Worm (Caenorhabditis elegans): ENCODE data around the gene H39E23.2.

The H39E23.2 gene

DNA sequence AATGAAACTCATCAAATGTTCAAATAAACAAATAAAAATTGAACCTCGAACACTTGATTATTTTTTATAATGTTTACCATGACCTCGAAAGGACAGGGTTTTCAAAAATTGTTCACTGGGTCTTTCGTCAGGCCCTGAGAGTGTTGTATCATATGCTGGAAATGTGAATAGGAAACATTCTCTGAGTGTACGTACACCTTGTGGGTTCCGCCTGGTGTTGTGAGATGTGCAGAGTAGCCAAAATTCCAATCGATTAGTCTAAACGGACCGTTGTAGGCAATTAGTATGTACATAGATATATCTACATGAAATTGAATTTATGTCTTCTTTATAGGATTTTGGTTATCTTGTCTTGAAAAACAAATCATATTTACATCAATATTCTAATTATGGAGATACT lies 15.6 kb upstream of the H39E23.2 start:
- TF ChIP-seq dao-5 (tag; optimal IDR thresholded peaks at IDR 0.05) (no peak), W03F9.2 (tag; optimal IDR thresholded peaks at IDR 0.05) (no peak), him-1 (tag; optimal IDR thresholded peaks at IDR 0.05) (no peak)

DNA sequence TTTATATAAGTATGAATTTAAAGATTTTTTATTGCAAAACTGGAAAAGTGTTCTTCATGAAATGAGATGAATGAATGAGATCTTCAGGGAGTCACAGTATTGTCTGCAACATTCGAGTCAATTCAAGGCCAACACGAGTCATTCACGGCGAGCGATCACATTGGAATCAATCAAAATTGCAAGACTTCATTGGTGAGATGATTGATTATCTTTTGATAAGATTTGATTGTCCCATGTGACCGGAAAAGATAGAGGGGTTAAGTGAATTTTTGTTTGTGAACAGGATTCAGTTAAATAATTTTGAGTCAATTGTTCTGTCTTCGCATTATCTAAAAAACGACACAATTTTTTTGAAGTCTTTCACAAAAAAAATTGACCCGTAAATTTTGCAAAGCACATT lies 15.2 kb upstream of the H39E23.2 start:
- TF ChIP-seq dao-5 (tag; optimal IDR thresholded peaks at IDR 0.05) (no peak), W03F9.2 (tag; optimal IDR thresholded peaks at IDR 0.05) (no peak), him-1 (tag; optimal IDR thresholded peaks at IDR 0.05) (no peak)

DNA sequence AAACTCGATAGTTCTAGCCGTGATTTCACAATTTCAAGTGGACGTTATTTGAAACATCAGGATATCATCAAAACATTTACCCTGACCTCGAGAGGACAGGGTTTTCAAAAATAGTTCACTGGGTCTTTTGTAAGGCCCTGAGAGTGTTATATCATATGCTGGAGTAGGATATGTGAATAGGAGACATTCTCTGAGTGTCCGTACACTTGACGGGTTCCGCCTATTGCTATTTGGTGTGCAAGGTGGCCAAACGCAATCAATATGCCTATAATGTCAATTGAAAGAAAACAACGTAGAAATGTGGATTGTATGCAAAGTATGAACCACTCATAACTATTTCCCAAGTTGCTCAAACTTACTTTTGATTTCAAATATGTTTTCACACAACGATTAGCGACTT lies 12.8 kb upstream of the H39E23.2 start:
- TF ChIP-seq him-1 (tag; optimal IDR thresholded peaks at IDR 0.05) (no peak), W03F9.2 (tag; optimal IDR thresholded peaks at IDR 0.05) (no peak), dao-5 (tag; optimal IDR thresholded peaks at IDR 0.05) (no peak)

DNA sequence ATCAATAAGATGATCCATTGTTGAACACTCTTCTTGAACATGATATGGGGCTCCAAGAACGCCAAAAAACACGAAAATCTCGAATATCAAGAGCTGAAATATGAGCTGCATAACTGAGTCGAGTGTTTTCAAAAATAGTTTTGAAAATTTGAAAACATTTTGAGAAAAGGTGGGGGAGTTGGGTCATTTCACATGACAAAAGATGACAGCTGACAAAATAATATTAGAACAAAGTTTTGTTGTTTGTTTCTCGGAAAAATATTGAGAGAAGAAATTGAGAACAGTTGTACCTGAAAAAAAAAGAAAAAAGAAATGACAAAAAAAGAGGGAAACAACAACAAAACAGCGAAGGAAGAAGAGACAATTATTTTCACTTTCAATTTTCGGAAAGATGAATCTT lies 11.6 kb upstream of the H39E23.2 start, which contains the start of the genes D1086.2 and D1086.1:
Gene D1086.2, minus strand, starts transcription at position 150 of the 400 bp plus-strand sequence.
Gene D1086.1, plus strand, starts transcription at position 340 of the 400 bp plus-strand sequence.
- TF ChIP-seq dao-5 (tag; optimal IDR thresholded peaks at IDR 0.05) (no peak), him-1 (tag; optimal IDR thresholded peaks at IDR 0.05) (no peak), W03F9.2 (tag; optimal IDR thresholded peaks at IDR 0.05) (no peak)

DNA sequence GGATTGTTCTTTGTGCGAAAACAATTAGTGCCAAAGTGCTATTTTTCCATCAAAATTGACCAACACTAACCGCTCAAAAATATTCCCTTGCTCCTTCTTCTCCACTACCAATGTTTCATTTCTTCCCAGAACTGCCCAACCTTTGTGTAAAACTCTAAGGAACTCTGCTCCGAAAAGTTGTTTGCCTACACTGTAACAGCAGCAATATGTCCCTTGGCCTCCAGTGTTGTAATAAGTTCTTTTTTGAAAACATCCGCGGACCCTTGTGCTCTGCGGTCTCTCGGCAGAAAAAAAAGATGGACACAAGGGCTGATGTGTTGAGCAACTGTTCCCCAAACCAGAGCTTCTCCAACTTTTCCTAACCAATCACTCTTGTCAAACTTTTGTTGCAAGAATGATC lies 9.3 kb upstream of the H39E23.2 start, which contains the start of gene D1086.12:
Gene D1086.12, plus strand, starts transcription at position 301 of the 400 bp plus-strand sequence.
- TF ChIP-seq him-1 (tag; optimal IDR thresholded peaks at IDR 0.05): no peak
- no peak for TF ChIP-seq W03F9.2 (tag; optimal IDR thresholded peaks at IDR 0.05)
- no peak for TF ChIP-seq dao-5 (tag; optimal IDR thresholded peaks at IDR 0.05)

DNA sequence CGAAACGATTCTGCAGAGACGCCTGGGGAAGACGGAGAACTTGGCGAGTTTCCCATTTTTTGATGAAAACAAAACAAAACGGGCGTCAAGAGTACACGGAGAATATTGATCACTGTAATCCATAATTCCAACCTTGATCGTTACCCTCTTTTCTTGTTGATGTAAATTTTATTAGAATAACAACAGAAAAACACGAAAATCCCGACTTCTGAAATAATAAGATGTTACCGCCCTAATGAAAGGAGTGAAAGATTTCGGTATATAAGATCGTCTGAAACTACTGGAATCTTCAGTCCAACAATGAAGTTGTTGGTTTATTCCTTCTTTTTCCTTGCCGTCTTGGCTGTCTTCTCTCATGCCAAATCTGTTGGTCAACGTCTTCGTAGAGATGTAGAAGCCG lies 6.2 kb upstream of the H39E23.2 start, which contains the start of gene D1086.9:
Gene D1086.9, plus strand, starts transcription at position 301 of the 400 bp plus-strand sequence.
- no peak for TF ChIP-seq W03F9.2 (tag; optimal IDR thresholded peaks at IDR 0.05)
- TF ChIP-seq dao-5 (tag; optimal IDR thresholded peaks at IDR 0.05): no peak
- TF ChIP-seq him-1 (tag; optimal IDR thresholded peaks at IDR 0.05): no peak

DNA sequence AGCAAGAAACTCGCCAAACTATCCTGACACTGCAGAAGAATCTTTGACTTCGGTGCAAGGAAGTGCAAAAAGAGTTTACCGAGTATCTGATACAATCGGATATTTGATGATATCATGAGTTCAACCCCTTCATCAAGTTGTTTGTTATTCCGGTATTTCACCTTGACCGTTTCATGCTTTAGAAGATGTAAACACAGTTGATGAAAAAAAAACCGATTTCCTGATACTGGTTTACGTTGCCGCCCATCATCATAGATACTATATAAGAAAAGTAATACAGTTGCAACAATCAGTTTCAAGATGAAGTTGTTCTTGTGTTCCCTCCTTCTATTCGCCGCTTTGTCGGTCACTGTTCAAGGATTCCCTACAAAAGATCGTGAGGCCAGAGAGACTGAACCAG lies 2.6 kb upstream of the H39E23.2 start, which contains the start of gene H39E23.3:
Gene H39E23.3, plus strand, starts transcription at position 301 of the 400 bp plus-strand sequence.
- TF ChIP-seq him-1 (tag; optimal IDR thresholded peaks at IDR 0.05) (no peak), W03F9.2 (tag; optimal IDR thresholded peaks at IDR 0.05) (no peak), dao-5 (tag; optimal IDR thresholded peaks at IDR 0.05) (no peak)

DNA sequence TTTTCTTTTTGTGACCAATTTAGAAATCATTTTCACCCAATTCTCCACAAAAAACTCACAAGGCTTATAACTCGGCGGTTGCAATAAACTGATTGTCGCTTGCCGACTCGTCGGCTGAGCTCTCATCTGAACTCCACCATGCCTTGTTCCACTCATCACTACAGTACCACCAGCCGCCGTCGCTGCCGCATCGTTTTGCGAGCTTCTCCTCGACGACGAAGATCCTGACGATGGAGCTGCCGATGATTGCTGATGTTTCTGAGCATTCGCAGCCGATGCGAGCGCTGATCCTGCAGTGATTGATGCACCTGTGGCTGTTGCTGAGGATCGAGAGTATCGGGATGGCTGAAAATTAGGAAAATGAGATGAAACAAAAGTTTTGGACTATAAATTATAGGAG lies 10.5 kb downstream of the H39E23.2 start:
- TF ChIP-seq W03F9.2 (tag; optimal IDR thresholded peaks at IDR 0.05): no peak
- no peak for TF ChIP-seq him-1 (tag; optimal IDR thresholded peaks at IDR 0.05)
- TF ChIP-seq dao-5 (tag; optimal IDR thresholded peaks at IDR 0.05): no peak

DNA sequence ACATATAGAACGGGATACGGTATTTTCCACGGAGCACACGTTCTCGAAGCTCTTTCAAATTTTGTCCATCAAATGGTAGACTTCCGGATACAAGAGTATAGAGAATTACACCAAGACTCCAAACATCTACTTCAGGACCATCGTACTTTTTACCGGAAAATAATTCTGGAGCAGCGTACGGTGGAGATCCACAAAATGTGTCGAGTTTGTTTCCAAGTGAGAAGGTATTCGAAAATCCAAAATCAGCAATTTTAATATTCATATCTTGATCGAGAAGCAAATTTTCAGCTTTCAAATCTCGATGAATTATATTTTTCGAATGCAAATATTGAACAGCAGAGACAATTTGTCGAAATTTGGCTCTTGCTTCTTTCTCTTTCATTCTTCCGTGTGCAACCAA lies 13.0 kb downstream of the H39E23.2 start:
- TF ChIP-seq W03F9.2 (tag; optimal IDR thresholded peaks at IDR 0.05) (no peak), dao-5 (tag; optimal IDR thresholded peaks at IDR 0.05) (no peak), him-1 (tag; optimal IDR thresholded peaks at IDR 0.05) (no peak)

DNA sequence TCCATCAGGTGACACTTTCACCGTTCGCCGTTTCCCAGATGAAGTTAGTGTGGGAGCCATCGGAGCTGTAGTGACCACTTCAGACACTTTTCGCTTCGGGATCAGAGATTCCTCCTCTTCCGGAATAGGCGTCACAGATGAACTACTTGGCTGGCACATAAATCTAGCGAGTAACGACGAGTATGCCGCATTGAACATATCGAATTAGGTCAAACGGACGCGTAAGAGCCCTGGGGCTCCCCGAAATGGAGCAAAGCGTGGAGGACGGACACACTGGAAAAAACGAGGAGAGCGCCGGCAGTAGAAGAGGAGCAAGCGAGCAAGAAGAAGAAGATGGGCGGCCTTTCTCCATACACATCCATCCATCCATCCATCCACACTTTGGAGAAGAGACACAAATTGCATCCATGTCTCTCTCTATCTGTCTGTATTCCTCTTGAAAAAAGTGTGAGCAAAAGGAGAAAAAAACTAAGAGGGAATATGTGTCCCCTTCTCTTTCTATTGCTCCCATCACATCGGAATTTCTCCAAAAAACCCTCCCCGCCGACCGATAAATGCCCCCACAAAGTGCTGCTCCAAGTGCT lies 16.3 kb downstream of the H39E23.2 start:
- TF ChIP-seq dao-5 (tag; optimal IDR thresholded peaks at IDR 0.05): no peak
- TF ChIP-seq W03F9.2 (tag; optimal IDR thresholded peaks at IDR 0.05): no peak
- TF ChIP-seq him-1 (tag; optimal IDR thresholded peaks at IDR 0.05): no peak

DNA sequence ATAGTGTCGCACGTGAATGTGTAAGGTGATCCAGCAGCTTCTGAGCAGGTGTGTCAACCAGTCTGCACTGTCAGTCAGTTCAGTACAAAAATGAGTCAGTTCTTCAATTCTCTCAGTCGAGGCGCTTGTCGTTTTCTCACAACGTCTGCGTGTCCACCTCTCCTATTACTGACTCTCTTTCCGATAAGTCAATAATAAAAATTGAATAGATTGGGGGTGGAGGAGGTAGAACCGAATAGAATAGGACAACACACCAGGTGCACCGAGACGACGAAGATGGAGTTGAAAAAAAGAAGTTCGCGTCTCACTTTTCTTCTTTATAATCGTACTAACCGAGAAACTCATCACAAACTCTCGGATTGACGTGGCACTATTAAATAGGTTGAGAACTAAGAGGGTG lies 17.7 kb downstream of the H39E23.2 start:
- no peak for TF ChIP-seq him-1 (tag; optimal IDR thresholded peaks at IDR 0.05)
- TF ChIP-seq W03F9.2 (tag; optimal IDR thresholded peaks at IDR 0.05): no peak
- no peak for TF ChIP-seq dao-5 (tag; optimal IDR thresholded peaks at IDR 0.05)

DNA sequence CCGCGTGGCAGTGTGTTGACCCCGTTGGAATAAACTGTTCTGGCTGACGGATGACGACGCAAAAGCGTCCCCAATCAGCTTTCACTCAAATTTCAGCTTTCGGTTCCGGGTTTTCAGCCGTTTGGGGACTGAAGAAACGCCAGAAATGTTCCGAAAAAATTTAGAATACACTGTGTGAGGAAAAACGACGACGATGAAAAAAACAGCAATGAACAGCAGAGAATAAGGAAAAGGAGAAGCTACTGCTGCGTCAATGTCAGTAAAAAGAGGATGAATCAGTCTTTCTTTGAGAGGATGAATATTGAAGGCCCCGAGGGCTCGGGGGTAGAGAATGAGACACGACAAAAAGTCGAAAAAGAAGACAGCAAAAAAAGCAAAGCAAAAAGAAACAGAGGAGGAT lies 18.7 kb downstream of the H39E23.2 start:
- TF ChIP-seq him-1 (tag; optimal IDR thresholded peaks at IDR 0.05) (no peak), dao-5 (tag; optimal IDR thresholded peaks at IDR 0.05) (no peak), W03F9.2 (tag; optimal IDR thresholded peaks at IDR 0.05) (no peak)

DNA sequence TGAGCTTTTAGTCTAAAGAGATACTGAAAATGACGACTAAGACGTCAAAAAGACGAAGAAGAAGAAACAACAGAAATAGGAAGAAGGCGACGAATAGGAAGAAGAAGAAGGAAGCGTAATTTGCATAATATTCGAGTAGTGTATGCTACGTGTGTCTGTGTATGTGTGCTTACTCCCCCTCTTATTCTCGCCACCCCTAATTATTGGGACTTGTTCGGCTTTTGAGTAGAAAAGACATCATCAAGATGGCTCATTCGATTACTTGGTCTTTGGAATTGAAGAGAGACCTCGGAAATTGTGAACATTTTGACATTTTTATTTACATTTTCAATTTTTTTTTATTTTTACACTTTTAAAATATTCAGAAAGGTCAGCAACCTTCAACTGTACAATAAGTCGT lies 20.1 kb downstream of the H39E23.2 start:
- no peak for TF ChIP-seq W03F9.2 (tag; optimal IDR thresholded peaks at IDR 0.05)

DNA sequence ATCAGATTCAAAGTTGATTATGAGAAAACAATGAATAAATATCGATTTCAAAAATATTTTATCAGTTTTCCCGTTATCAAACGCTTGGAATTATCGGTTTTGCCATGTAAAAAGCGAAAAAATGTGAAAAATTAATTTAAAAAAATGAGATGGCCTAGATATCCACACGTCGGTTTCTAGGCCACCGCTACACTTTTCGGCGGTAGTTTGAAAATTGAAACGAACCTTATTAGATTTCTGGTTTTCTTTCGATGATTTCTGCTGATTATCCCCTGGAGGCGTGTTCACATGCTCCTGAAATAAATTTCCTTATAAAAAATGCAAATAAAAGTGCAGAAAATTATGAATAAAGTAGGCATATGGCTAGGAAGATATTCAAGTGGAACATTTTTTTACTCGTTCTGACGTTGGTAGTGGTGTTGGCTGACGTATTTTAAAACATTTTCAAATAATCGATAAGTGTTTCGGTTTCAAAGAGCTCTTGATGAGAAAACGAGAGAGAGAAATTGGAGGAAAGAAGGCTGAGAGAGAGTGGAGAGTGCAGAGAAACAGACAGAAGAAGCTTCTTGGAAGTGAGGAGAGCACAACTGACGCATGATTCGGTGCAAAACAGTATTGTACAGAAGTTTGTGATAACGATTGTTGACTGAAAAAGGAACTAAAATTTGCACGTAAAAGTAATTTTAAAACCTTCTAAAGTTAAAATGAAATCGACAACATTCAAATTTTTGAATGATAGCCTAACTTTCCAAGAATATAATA lies 23.0 kb downstream of the H39E23.2 start:
- no peak for TF ChIP-seq him-1 (tag; optimal IDR thresholded peaks at IDR 0.05)
- no peak for TF ChIP-seq dao-5 (tag; optimal IDR thresholded peaks at IDR 0.05)
- TF ChIP-seq W03F9.2 (tag; optimal IDR thresholded peaks at IDR 0.05): no peak
